Fruit fly (Drosophila melanogaster): ENCODE measurements around the gene Polr3C.

Gene Polr3C

dm6 chr3R:12451376-12451775, 8.8 kb upstream of the Polr3C start (continued):
- no peak for TF ChIP-seq Doc2 (GFP tag; IDR thresholded peaks at IDR 0.05)
- TF ChIP-seq tx (GFP tag; optimal IDR thresholded peaks at IDR 0.05), result no peak
- no peak for TF ChIP-seq Atf3 (GFP tag; optimal IDR thresholded peaks at IDR 0.05)
- TF ChIP-seq CG7928 (GFP tag; optimal IDR thresholded peaks at IDR 0.05), result no peak
- TF ChIP-seq CG17802 (tag; optimal IDR thresholded peaks at IDR 0.05), result no peak
- no peak for TF ChIP-seq CG3407 (GFP tag; optimal IDR thresholded peaks at IDR 0.05)
- TF ChIP-seq Vsx1 (GFP tag; optimal IDR thresholded peaks at IDR 0.05), result no peak
- TF ChIP-seq Gsc (GFP tag; IDR thresholded peaks at IDR 0.05), result no peak
- no peak for TF ChIP-seq bowl (GFP tag; IDR thresholded peaks at IDR 0.05)
- peak; percentile 38 for TF ChIP-seq Blimp-1 (GFP tag; optimal IDR thresholded peaks at IDR 0.05)
- TF ChIP-seq CG1603 (tag; optimal IDR thresholded peaks at IDR 0.05), result peak; percentile 51
- no peak for TF ChIP-seq Lhr (GFP tag; optimal IDR thresholded peaks at IDR 0.05)
- no peak for TF ChIP-seq Taf1 (GFP tag; IDR thresholded peaks at IDR 0.05)
- TF ChIP-seq CG5953 (GFP tag; IDR thresholded peaks at IDR 0.05), result no peak
- no peak for TF ChIP-seq wor (GFP tag; IDR thresholded peaks at IDR 0.05)
- no peak for TF ChIP-seq Neu2 (GFP tag; optimal IDR thresholded peaks at IDR 0.05; ENCODE audit: borderline replicate concordance)
- TF ChIP-seq vnd (GFP tag; IDR thresholded peaks at IDR 0.05; ENCODE audit: partially characterized antibody), result no peak
- no peak for TF ChIP-seq peb (GFP tag; IDR thresholded peaks at IDR 0.05)
- TF ChIP-seq B-H2 (GFP tag; optimal IDR thresholded peaks at IDR 0.05), result no peak
- TF ChIP-seq CG10565 (GFP tag; optimal IDR thresholded peaks at IDR 0.05), result no peak
- peak; percentile 23 for TF ChIP-seq CG12219 (GFP tag; optimal IDR thresholded peaks at IDR 0.05)
- TF ChIP-seq prd (optimal IDR thresholded peaks at IDR 0.05), result no peak
- peak; percentile 34; the same call in 1 of the 3 replicates for TF ChIP-seq prd (GFP tag; IDR thresholded peaks at IDR 0.05)
- no peak for TF ChIP-seq CG11093 (GFP tag; IDR thresholded peaks at IDR 0.05)
- peak; percentile 46 for TF ChIP-seq CG10209 (GFP tag; optimal IDR thresholded peaks at IDR 0.05)
- no peak for TF ChIP-seq CG4328 (GFP tag; optimal IDR thresholded peaks at IDR 0.05)
- TF ChIP-seq MESR4 (GFP tag; optimal IDR thresholded peaks at IDR 0.05), result no peak
- no peak for TF ChIP-seq CG7271 (tag; optimal IDR thresholded peaks at IDR 0.05)
- TF ChIP-seq CG6689 (GFP tag; IDR thresholded peaks at IDR 0.05), result 0 out of 2 replicates have a peak, but pooled peaks have one; percentile 8
- TF ChIP-seq Dek (tag; optimal IDR thresholded peaks at IDR 0.05), result no peak
- TF ChIP-seq CG31388 (GFP tag; optimal IDR thresholded peaks at IDR 0.05), result no peak
- TF ChIP-seq CG9932 (GFP tag; IDR thresholded peaks at IDR 0.05), result 0 out of 2 replicates have a peak, but pooled peaks have one; percentile 21
- no peak for TF ChIP-seq Nf-YB (GFP tag; optimal IDR thresholded peaks at IDR 0.05)
- no peak for TF ChIP-seq CG6813 (GFP tag; optimal IDR thresholded peaks at IDR 0.05)
- no peak for TF ChIP-seq sna (GFP tag; IDR thresholded peaks at IDR 0.05; ENCODE audit: partially characterized antibody)
- no peak for TF ChIP-seq HmgZ (tag; optimal IDR thresholded peaks at IDR 0.05)
- peak; percentile 57 for TF ChIP-seq tap (tag; optimal IDR thresholded peaks at IDR 0.05)
- peak; percentile 40 for TF ChIP-seq CoRest (tag; optimal IDR thresholded peaks at IDR 0.05)
- TF ChIP-seq CG31224 (GFP tag; IDR thresholded peaks at IDR 0.05), result no peak
- no peak for TF ChIP-seq CG18476 (GFP tag; optimal IDR thresholded peaks at IDR 0.05)
- TF ChIP-seq otp (GFP tag; IDR thresholded peaks at IDR 0.05), result no peak
- no peak for TF ChIP-seq CG9727 (GFP tag; optimal IDR thresholded peaks at IDR 0.05)
- no peak for TF ChIP-seq CG32532 (GFP tag; IDR thresholded peaks at IDR 0.05)
- TF ChIP-seq bigmax (GFP tag; optimal IDR thresholded peaks at IDR 0.05), result no peak
- TF ChIP-seq TFAM (GFP tag; optimal IDR thresholded peaks at IDR 0.05), result no peak
- TF ChIP-seq Ets65A (GFP tag), result peak; percentile 49
- no peak for TF ChIP-seq CG2889 (GFP tag; IDR thresholded peaks at IDR 0.05)
- no peak for TF ChIP-seq cad (GFP tag; optimal IDR thresholded peaks at IDR 0.05)
- TF ChIP-seq Dp (GFP tag; optimal IDR thresholded peaks at IDR 0.05), result no peak
- TF ChIP-seq CG34422 (GFP tag; IDR thresholded peaks at IDR 0.05), result no peak
- peak; percentile 56 for TF ChIP-seq CG17359 (tag; optimal IDR thresholded peaks at IDR 0.05)
- TF ChIP-seq Sin3A (optimal IDR thresholded peaks at IDR 0.05), result no peak
